Fruit fly (Drosophila melanogaster) Kc167 (cell line): ENCODE measurements around the gene CG42538.

Source experiments
- Myc ChIP-seq: fragments of >200 bp; optimal IDR thresholded peaks from 2 replicates; lab custom pipeline; 2017; ENCODE audit warnings: missing external identifiers
- Sin3A ChIP-seq: fragments of >200 bp; optimal IDR thresholded peaks from 2 replicates; lab custom pipeline; 2018; ENCODE audit warnings: missing external identifiers
- h ChIP-seq: fragments of >200 bp; optimal IDR thresholded peaks from 3 replicates; lab custom pipeline; 2018; ENCODE audit warnings: missing external identifiers
- insv ChIP-seq: fragments of >200 bp; optimal IDR thresholded peaks from 3 replicates; lab custom pipeline; 2018; ENCODE audit warnings: missing external identifiers
- psq ChIP-seq: fragments of >200 bp; optimal IDR thresholded peaks from 2 replicates; lab custom pipeline; 2017; ENCODE audit warnings: missing external identifiers
- ttk ChIP-seq: sonication (Bioruptor generic); optimal IDR thresholded peaks from 2 replicates; lab custom pipeline; 2017; ENCODE audit warnings: missing external identifiers

The CG42538 gene

DNA sequence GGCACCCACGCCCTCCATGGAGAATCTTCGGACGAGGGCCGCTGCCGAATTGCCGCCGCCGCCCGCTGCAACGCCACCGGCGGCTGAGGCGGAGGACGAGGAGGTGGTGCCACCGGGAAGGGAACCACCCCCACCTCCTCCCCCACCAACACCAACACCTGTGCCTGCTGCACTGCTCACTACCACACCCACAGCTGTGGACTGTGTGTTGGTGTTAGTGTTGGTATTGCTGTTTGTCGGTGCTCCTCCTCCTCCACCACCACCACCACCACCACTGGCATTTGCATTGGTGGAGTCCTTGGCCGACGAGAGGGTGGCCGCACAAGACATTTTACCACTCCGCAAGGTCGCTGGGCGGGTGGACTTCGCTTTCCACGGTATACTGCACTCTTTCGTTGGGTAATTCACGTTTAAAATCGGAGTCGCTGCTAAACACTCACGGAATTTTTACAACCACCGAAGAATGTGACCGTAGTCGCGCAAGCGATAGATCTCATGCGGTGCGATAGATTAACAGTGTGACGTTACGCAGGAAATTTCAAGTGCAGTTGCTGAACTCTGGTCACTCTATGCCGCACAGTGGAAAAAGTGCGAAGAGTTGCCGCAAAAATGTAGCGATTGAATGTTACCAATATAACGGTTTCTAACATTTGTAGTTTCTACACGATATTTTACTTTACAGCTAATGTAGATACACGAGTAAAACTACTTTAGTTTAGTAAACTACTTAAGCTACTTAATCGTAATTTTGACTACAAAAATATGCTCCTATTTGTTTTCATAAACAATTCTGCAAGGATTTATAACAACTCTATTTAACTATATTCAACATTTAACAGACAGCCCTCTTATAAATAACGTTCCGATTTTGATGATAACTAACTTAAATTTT lies 22.8 kb upstream of the CG42538 start, which contains the start of gene mib1:
TSS of gene mib1 (minus strand) at position 494 of the 892 bp plus-strand sequence.
- TF ChIP-seq ttk (lab: Kevin White, UChicago) (no peak), psq (lab: Kevin White, UChicago) (no peak), h (lab: Kevin White, UChicago) (no peak), Myc (lab: Kevin White, UChicago) (no peak), insv (no peak), Sin3A (lab: Kevin White, UChicago) (no peak)

DNA sequence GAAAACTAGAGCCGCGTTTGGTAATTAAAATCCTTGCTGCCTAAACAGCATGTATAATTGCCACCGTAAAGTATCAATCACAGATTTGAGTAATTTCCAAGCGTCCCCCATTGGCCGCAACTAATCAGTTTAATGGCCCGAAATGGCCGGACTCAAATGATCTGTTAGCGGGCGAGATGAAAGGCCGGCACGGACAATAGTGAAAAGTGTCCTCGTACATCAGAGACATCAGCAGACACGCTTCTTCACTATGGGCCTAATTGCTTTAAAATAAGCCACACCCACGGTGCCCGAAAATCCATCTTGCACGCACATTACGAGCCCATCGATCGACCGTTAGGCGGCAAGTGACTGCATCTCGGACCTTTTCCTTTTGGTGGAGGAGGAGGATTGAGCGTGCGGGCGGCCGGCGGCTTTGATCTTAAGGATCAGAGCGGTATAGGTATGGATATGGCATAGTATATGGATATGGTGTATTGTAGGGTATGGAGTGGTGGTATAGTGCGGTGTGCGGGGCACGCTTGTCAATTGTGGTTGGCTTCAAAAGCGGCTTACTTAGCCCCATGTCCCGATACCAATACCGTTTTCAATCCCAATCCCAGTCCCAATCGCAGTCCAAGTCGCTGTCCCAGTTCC lies 21.9 kb upstream of the CG42538 start:
- TF ChIP-seq Myc (lab: Kevin White, UChicago), result no peak
- no peak for TF ChIP-seq ttk (lab: Kevin White, UChicago)
- no peak for TF ChIP-seq psq (lab: Kevin White, UChicago)
- TF ChIP-seq h (lab: Kevin White, UChicago), result no peak

DNA sequence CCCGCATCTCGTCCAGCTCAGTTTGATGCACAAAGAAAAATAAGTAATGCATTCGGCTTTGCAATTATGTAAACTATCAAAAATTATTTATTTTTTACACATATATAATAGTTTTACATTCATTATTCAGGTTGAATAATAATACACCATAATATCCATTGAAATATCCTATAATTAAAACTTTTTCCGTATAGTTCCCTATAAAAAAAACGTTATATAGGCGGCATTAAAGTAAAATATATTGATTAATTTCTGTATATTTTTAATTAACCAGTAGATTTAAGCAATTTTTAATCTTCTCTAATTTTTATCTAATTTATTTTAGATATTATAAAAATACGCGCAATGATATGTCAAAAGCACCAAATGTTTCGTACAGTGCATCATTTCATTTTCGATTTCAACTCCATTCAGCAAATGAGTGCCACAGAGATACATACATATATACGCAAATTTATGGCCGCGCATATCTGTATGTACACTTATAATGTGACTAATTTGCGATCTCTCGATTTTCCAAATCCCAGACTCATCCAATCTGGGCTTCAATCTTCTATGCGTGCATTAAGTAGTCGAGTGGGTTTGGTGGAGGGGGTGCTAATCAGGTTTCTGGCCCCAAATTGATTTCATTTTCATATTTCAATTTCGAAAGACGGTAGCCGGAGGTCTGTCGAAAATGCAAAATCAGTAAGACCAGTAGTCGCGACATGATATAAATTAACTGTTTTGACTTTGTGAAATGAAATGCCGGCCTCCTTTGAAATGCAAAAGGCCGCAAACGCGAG lies 20.9 kb upstream of the CG42538 start:
- TF ChIP-seq insv, result no peak
- TF ChIP-seq psq (lab: Kevin White, UChicago), result no peak
- TF ChIP-seq Myc (lab: Kevin White, UChicago), result no peak
- TF ChIP-seq ttk (lab: Kevin White, UChicago), result no peak
- no peak for TF ChIP-seq h (lab: Kevin White, UChicago)
- TF ChIP-seq Sin3A (lab: Kevin White, UChicago), result no peak

DNA sequence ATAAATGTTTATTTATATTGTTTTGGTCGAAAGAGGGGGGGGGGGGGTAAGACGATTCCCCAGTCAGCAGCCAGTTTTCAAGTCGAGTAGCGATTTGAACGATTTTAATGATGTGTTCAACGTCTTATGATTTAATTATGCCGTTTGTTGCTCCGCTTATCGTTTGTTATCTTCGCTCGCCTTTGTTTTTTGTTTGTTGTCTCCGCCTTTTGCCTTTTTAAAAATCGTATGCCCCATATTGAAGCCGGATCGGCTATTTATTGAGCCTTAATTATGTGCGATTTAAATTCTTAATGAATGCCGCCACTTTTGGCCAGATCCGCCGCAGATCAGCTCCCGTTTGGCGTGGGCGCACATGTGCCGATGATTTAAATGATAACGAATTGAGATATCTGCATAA lies 19.8 kb upstream of the CG42538 start:
- TF ChIP-seq ttk (lab: Kevin White, UChicago) (no peak), Myc (lab: Kevin White, UChicago) (no peak), insv (no peak), h (lab: Kevin White, UChicago) (no peak)

DNA sequence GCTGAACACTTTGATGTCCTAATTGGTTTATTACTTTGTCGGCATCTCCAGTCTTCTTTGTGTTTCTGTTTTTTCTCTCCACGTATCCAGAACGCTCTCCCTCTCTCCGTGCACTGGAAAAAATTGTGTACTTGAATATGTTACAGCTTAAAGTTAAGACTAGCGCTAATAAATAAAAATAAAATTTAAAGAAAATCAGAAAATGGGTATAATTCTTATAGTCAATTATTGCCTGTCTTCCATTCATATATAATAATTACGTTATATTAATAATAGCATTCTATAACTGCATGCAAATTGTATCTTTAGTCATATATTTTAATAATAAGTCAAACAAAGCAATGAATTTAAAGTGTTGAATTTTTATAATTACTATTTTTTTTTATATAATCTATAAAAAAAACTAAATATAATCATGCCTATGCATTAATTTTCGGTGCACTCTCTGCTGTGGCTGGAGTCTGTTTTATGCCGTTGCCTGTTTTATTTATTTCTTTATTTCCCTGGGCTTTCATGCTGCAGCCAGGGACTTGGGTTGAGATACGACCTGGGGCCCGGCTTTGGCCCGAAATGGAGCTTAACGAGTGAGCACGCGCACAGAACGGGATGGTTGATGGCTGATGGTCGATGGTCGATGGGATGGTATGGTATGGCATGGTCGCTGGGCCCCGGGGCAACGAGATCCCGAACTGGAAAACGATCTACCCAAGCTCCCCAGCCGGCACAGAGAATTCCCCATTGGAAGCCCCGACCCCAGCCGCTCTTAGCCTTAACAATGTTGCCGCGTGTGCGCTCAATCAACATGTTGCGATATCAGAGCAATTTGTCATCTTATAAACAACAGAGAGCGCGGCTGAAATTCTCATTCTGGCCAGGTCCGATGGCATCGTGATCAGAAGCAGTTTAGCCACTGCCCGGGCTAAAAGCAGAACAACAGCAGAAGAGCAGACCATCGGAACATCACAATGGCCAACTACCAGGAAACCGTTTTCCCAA lies 18.3 kb upstream of the CG42538 start:
- TF ChIP-seq insv (no peak), h (lab: Kevin White, UChicago) (no peak), Sin3A (lab: Kevin White, UChicago) (no peak), ttk (lab: Kevin White, UChicago) (no peak), Myc (lab: Kevin White, UChicago) (no peak), psq (lab: Kevin White, UChicago) (no peak)

DNA sequence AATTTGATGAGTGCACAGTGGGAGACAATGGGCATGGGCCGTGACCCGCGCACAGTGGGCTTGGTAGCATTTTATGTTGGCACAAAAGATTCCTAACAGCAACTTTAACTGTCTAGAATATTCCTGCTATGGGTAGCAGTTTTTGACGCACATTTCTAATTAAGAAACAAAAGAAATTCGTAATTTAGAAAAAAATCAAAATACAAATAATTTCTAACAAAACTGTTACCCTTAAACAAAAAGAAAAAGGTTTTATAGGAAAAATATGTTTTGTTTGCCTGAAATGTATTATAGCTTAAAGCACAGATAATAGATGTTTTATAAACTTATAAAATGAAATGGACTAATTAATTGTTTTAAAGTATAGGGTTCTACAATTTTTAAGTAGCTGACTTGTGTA lies 17.4 kb upstream of the CG42538 start:
- TF ChIP-seq h (lab: Kevin White, UChicago) (no peak), psq (lab: Kevin White, UChicago) (no peak)

DNA sequence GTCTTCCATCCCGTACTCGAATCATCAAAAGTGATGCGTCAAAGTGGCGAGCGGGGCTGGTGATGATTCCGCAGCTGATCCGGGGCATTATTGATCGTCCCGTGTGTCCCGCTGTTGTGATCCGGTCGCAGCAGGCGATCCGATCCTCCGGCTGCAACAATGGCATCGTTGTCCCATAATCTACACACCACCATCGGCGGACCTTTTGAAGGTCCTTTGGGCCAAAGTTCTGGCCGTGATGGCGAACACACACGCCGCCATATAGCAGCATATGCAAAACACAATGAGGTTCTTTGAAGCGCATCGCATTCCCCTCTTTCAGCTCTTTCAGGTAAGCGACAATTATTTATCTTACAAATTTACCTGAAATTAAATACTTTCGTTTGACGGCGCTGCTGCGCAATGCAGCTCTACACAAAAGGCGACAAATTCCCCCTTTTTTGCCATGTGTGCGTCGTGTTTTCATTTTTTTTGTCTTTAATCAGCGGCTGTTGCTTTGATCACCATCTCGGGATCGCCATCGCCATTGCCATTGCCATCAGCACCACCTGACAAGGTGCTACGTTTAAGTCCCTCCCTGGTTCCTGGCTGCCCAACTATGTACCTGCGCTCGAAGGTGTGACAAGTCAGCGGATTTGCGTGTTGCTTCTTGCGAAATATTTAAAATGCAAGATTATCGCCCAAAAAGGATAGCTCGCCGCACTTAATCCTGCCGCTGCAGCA lies 16.6 kb upstream of the CG42538 start:
- TF ChIP-seq Myc (lab: Kevin White, UChicago), result no peak
- TF ChIP-seq h (lab: Kevin White, UChicago), result no peak

DNA sequence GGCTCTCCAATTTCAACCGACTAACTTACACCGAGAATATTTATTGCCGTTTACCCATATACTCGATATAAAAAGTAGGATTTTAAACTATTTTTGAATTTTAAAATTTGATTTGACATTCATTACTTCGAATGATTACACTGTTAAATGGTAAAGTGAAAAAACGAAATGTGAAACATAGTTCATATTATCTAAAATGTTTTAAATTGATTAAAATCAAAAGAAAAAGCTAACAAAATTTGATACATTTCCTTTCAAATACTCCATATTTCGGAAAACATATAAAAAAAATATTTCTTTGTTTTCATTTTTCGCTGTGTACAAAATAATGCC lies 16.1 kb upstream of the CG42538 start:
- TF ChIP-seq Myc (lab: Kevin White, UChicago), result no peak
- TF ChIP-seq psq (lab: Kevin White, UChicago), result no peak
- no peak for TF ChIP-seq ttk (lab: Kevin White, UChicago)
- TF ChIP-seq insv, result no peak
- TF ChIP-seq h (lab: Kevin White, UChicago), result no peak
- no peak for TF ChIP-seq Sin3A (lab: Kevin White, UChicago)

DNA sequence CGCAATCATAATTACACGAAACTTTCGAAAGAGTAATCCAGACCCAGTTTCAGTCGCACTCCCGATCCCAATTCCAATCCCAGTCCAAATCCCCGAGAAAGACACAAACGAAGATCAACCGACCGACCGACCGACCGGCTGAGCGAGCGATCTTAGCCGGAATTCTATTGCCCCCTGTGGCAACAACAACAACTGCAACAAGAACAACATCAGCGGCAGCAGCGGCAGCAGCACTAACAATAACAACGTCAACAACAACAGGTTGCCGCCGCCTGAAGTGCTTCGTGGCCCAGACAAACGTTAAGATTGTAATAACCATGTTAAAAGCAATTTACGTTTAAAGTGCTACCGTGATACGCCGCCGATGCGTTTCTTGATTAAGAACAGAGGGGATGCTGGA lies 15.6 kb upstream of the CG42538 start:
- TF ChIP-seq h (lab: Kevin White, UChicago) (no peak), Myc (lab: Kevin White, UChicago) (no peak), insv (no peak), ttk (lab: Kevin White, UChicago) (no peak), psq (lab: Kevin White, UChicago) (no peak), Sin3A (lab: Kevin White, UChicago) (no peak)

DNA sequence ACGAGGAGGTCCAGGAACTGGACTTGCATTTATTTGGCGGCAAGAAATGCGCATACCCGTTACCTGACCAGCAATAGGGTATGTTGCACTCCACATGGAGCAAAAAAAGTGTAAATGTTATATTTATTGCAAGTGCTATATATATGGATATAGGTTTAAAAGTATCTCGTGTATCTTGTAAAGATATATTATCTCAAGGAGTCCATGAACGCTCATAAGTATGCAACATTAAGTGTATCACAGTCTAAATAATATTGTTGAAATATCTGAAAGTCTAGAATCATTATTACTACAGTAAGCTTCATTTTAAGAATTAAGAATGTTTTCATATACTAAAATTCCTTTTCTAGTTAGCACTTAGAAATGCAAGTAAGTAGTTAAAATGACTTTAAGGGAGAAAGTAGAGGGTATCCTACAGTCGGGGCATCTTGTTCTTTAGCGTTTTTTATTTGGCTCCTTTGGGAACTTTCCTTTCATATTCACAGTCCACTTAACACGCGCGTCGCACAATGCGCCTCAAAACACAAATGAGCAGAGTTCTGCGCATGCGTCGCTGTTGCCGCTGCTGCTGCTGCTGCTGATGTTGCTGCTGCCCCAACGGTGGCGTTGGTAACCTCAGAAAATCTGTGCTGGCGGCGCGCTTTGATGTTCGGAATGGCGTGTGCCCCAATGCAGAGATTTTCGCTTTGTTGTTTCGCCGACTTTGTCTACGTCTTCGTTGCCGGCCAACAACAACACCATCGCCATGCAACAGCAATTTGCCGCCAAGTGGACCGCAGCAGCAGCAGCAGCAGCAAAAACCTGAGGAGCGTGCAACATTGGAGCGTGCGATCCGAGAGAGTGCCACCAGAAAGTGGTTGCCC lies 14.9 kb upstream of the CG42538 start:
- no peak for TF ChIP-seq insv
- no peak for TF ChIP-seq psq (lab: Kevin White, UChicago)
- no peak for TF ChIP-seq ttk (lab: Kevin White, UChicago)
- TF ChIP-seq Sin3A (lab: Kevin White, UChicago), result no peak
- TF ChIP-seq Myc (lab: Kevin White, UChicago), result no peak
- no peak for TF ChIP-seq h (lab: Kevin White, UChicago)
